Fruit fly (Drosophila melanogaster) whole organism, embryonic: ENCODE data around the gene cno.

Experiments
- Ada2b ChIP-seq: fragments of 200-800 bp; sonication (Bioruptor generic); IDR thresholded peaks from 2 replicates; pipeline ENCODE4 v1.3.6; 2022; ENCODE audit warnings: missing biosample characterization, missing genetic modification characterization
- Atf-2 ChIP-seq: fragments of 200-800 bp; sonication (Bioruptor generic); optimal IDR thresholded peaks from 2 replicates; lab custom pipeline; 2016; ENCODE audit warnings: missing biosample characterization, missing genetic modification characterization
- Atf6 ChIP-seq: fragments of 200-800 bp; sonication (Bioruptor generic); IDR thresholded peaks from 2 replicates; pipeline ENCODE4 v1.3.6; 2022; ENCODE audit warnings: missing biosample characterization, missing genetic modification characterization
- CG10147 ChIP-seq: fragments of 200-800 bp; sonication (Bioruptor generic); optimal IDR thresholded peaks from 2 replicates; lab custom pipeline; 2019; ENCODE audit warnings: missing biosample characterization, mild to moderate bottlenecking, missing genetic modification characterization, moderate library complexity
- CG11093 ChIP-seq: fragments of 200-800 bp; sonication (Bioruptor generic); IDR thresholded peaks from 3 replicates; pipeline ENCODE4 v1.3.6; 2022; ENCODE audit warnings: missing biosample characterization, missing genetic modification characterization
- CG12219 ChIP-seq: fragments of 200-800 bp; sonication (Bioruptor generic); optimal IDR thresholded peaks from 3 replicates; lab custom pipeline; 2018; ENCODE audit warnings: missing biosample characterization, mild to moderate bottlenecking, missing genetic modification characterization
- CG12942 ChIP-seq: fragments of 200-800 bp; sonication (Bioruptor generic); optimal IDR thresholded peaks from 3 replicates; lab custom pipeline; 2016; ENCODE audit warnings: missing biosample characterization, missing genetic modification characterization
- CG13123 ChIP-seq: fragments of 200-800 bp; sonication (Bioruptor generic); optimal IDR thresholded peaks from 2 replicates; lab custom pipeline; 2016; ENCODE audit warnings: missing biosample characterization, missing genetic modification characterization
- CG14050 ChIP-seq: fragments of 200-800 bp; sonication (Bioruptor generic); IDR thresholded peaks from 3 replicates; pipeline ENCODE4 v1.3.6; 2022; ENCODE audit warnings: missing biosample characterization, missing genetic modification characterization
- CG14667 ChIP-seq: fragments of 200-800 bp; sonication (Bioruptor generic); IDR thresholded peaks from 2 replicates; pipeline ENCODE4 v1.3.6; 2022; ENCODE audit warnings: missing biosample characterization, missing genetic modification characterization
- CG14860 ChIP-seq: fragments of 200-800 bp; sonication (Bioruptor generic); IDR thresholded peaks from 3 replicates; pipeline ENCODE4 v1.3.6; 2022; ENCODE audit warnings: missing biosample characterization, missing genetic modification characterization; ENCODE audit not compliant: partially characterized antibody
- CG1602 ChIP-seq: fragments of 200-800 bp; sonication (Bioruptor generic); optimal IDR thresholded peaks from 3 replicates; lab custom pipeline; 2016; ENCODE audit warnings: missing biosample characterization, missing genetic modification characterization
- CG2120 ChIP-seq: fragments of 200-800 bp; sonication (Bioruptor generic); optimal IDR thresholded peaks from 3 replicates; lab custom pipeline; 2016; ENCODE audit warnings: missing biosample characterization, missing genetic modification characterization
- CG2199 ChIP-seq: fragments of 200-800 bp; sonication (Bioruptor generic); IDR thresholded peaks from 3 replicates; pipeline ENCODE4 v1.3.6; 2022; ENCODE audit warnings: missing biosample characterization, missing genetic modification characterization
- CG33557 ChIP-seq: fragments of 200-800 bp; sonication (Bioruptor generic); optimal IDR thresholded peaks from 2 replicates; lab custom pipeline; 2019; ENCODE audit warnings: missing biosample characterization, mild to moderate bottlenecking, missing genetic modification characterization, moderate library complexity
- CG4424 ChIP-seq: fragments of 200-800 bp; sonication (Bioruptor generic); optimal IDR thresholded peaks from 3 replicates; lab custom pipeline; 2016; ENCODE audit warnings: missing biosample characterization, missing genetic modification characterization
- CG6765 ChIP-seq: fragments of 200-800 bp; sonication (Bioruptor generic); optimal IDR thresholded peaks from 3 replicates; lab custom pipeline; 2017; ENCODE audit warnings: missing biosample characterization, mild to moderate bottlenecking, missing genetic modification characterization
- CG7271 ChIP-seq: fragments of 200-800 bp; sonication (Bioruptor generic); optimal IDR thresholded peaks from 2 replicates; lab custom pipeline; 2018; ENCODE audit warnings: missing biosample characterization, mild to moderate bottlenecking, missing genetic modification characterization, moderate library complexity
- CG7372 ChIP-seq: fragments of 200-800 bp; sonication (Bioruptor generic); IDR thresholded peaks from 2 replicates; pipeline ENCODE4 v1.3.6; 2022; ENCODE audit warnings: missing biosample characterization, missing genetic modification characterization
- CG7786 ChIP-seq: fragments of 200-800 bp; sonication (Bioruptor generic); optimal IDR thresholded peaks from 2 replicates; lab custom pipeline; 2016; ENCODE audit warnings: missing biosample characterization, missing genetic modification characterization
- CG9817 ChIP-seq: fragments of 200-800 bp; sonication (Bioruptor generic); optimal IDR thresholded peaks from 2 replicates; lab custom pipeline; 2018; ENCODE audit warnings: missing biosample characterization, mild to moderate bottlenecking, missing genetic modification characterization, moderate library complexity
- CkIIα-i1 ChIP-seq: fragments of 200-800 bp; sonication (Bioruptor generic); IDR thresholded peaks from 2 replicates; pipeline ENCODE4 v1.3.6; 2022; ENCODE audit warnings: missing biosample characterization, missing genetic modification characterization
- Deaf1 ChIP-seq: fragments of 200-800 bp; optimal IDR thresholded peaks from 3 replicates; lab custom pipeline; 2019; ENCODE audit warnings: missing biosample characterization, mild to moderate bottlenecking, missing genetic modification characterization, moderate library complexity
- Hmx ChIP-seq: fragments of 200-800 bp; sonication (Bioruptor generic); optimal IDR thresholded peaks from 2 replicates; lab custom pipeline; 2016; ENCODE audit warnings: missing biosample characterization, missing genetic modification characterization
- Neu2 ChIP-seq: fragments of 200-800 bp; sonication (Bioruptor generic); optimal IDR thresholded peaks from 3 replicates; lab custom pipeline; 2016; ENCODE audit warnings: missing biosample characterization, missing genetic modification characterization, borderline replicate concordance
- Sry-δ ChIP-seq: fragments of 200-800 bp; sonication (Bioruptor generic); optimal IDR thresholded peaks from 2 replicates; lab custom pipeline; 2016; ENCODE audit warnings: missing biosample characterization, missing genetic modification characterization
- Xbp1 ChIP-seq: fragments of 200-800 bp; sonication (Bioruptor generic); optimal IDR thresholded peaks from 3 replicates; lab custom pipeline; 2016; ENCODE audit warnings: missing biosample characterization, mild to moderate bottlenecking, missing genetic modification characterization
- abd-A ChIP-seq: fragments of 200-800 bp; sonication (Bioruptor generic); optimal IDR thresholded peaks from 3 replicates; lab custom pipeline; 2019; ENCODE audit warnings: missing biosample characterization, mild to moderate bottlenecking, missing genetic modification characterization, moderate library complexity
- danr ChIP-seq: fragments of 200-800 bp; sonication (Bioruptor generic); IDR thresholded peaks from 2 replicates; pipeline ENCODE4 v1.3.6; 2022; ENCODE audit warnings: missing biosample characterization, missing genetic modification characterization
- dm ChIP-seq: fragments of 200-800 bp; sonication (Bioruptor generic); optimal IDR thresholded peaks from 3 replicates; lab custom pipeline; 2016; ENCODE audit warnings: missing biosample characterization, missing genetic modification characterization
- dpn ChIP-seq, 2 experiments: fragments of 200-800 bp; sonication (Bioruptor generic); optimal IDR thresholded peaks; 3 replicates each; lab custom pipeline; 2016; ENCODE audit warnings: missing biosample characterization in 2 of 2, missing genetic modification characterization in 2 of 2
- dysf ChIP-seq: fragments of 200-800 bp; sonication (Bioruptor generic); IDR thresholded peaks from 3 replicates; pipeline ENCODE4 v1.3.6; 2022; ENCODE audit warnings: missing biosample characterization, missing genetic modification characterization
- esg ChIP-seq: fragments of 200-800 bp; sonication (Bioruptor generic); conservative IDR thresholded peaks from 2 replicates; pipeline ENCODE4 v1.3.6; 2022; ENCODE audit warnings: missing biosample characterization, missing genetic modification characterization
- exex ChIP-seq: fragments of 200-800 bp; sonication (Bioruptor generic); optimal IDR thresholded peaks from 4 replicates; lab custom pipeline; 2018; ENCODE audit warnings: missing biosample characterization, mild to moderate bottlenecking, missing genetic modification characterization, moderate library complexity
- fd96Cb ChIP-seq: fragments of 200-800 bp; sonication (Bioruptor generic); optimal IDR thresholded peaks from 2 replicates; lab custom pipeline; 2018; ENCODE audit warnings: missing biosample characterization, mild to moderate bottlenecking, missing genetic modification characterization, moderate library complexity
- fu2 ChIP-seq: fragments of 200-800 bp; sonication (Bioruptor generic); optimal IDR thresholded peaks from 2 replicates; lab custom pipeline; 2016; ENCODE audit warnings: missing biosample characterization, missing genetic modification characterization
- gem ChIP-seq: fragments of 200-800 bp; sonication (Bioruptor generic); optimal IDR thresholded peaks from 2 replicates; lab custom pipeline; 2019; ENCODE audit warnings: missing biosample characterization, mild to moderate bottlenecking, missing genetic modification characterization, moderate library complexity
- grau ChIP-seq: fragments of 200-800 bp; optimal IDR thresholded peaks from 3 replicates; lab custom pipeline; 2019; ENCODE audit warnings: missing biosample characterization, mild to moderate bottlenecking, missing genetic modification characterization, moderate library complexity
- ham ChIP-seq: fragments of 200-800 bp; sonication (Bioruptor generic); IDR thresholded peaks from 2 replicates; pipeline ENCODE4 v1.3.6; 2022; ENCODE audit warnings: missing biosample characterization, missing genetic modification characterization
- hkb ChIP-seq, 2 experiments: fragments of 200-800 bp in 1 of 2; fragments of >200 bp in 1 of 2; sonication (Bioruptor generic) in 1 of 2; IDR thresholded peaks in 1 of 2; optimal IDR thresholded peaks in 1 of 2; 2 replicates each; pipeline versions ENCODE4 v1.3.6 to Lab custom; 2017 to 2022; ENCODE audit warnings: missing biosample characterization in 1 of 2, missing genetic modification characterization in 1 of 2
- klu ChIP-seq: fragments of 200-800 bp; sonication (Bioruptor generic); IDR thresholded peaks from 2 replicates; pipeline ENCODE4 v1.3.6; 2022; ENCODE audit warnings: missing biosample characterization, missing genetic modification characterization
- lab ChIP-seq: fragments of 200-800 bp; sonication (Bioruptor generic); optimal IDR thresholded peaks from 3 replicates; lab custom pipeline; 2017; ENCODE audit warnings: missing biosample characterization, missing genetic modification characterization, mild to moderate bottlenecking, moderate library complexity, missing genetic modification reagents
- lilli ChIP-seq: fragments of 200-800 bp; sonication (Bioruptor generic); optimal IDR thresholded peaks from 3 replicates; lab custom pipeline; 2016; ENCODE audit warnings: missing biosample characterization, missing genetic modification characterization
- lov ChIP-seq, 2 experiments: fragments of 200-800 bp in 1 of 2; fragments of >200 bp in 1 of 2; sonication (Bioruptor generic) in 1 of 2; IDR thresholded peaks in 1 of 2; optimal IDR thresholded peaks in 1 of 2; 2 replicates in 1 of 2; 3 replicates in 1 of 2; pipeline versions ENCODE4 v1.3.6 to Lab custom; 2017 to 2022; ENCODE audit warnings: missing biosample characterization in 1 of 2, missing genetic modification characterization in 1 of 2
- luna ChIP-seq: fragments of 200-800 bp; sonication (Bioruptor generic); optimal IDR thresholded peaks from 2 replicates; lab custom pipeline; 2016; ENCODE audit warnings: missing biosample characterization, missing genetic modification characterization
- so ChIP-seq: fragments of 200-800 bp; sonication (Bioruptor generic); IDR thresholded peaks from 3 replicates; pipeline ENCODE4 v1.3.6; 2022; ENCODE audit warnings: missing biosample characterization, missing genetic modification characterization
- tap ChIP-seq: fragments of 200-800 bp; optimal IDR thresholded peaks from 3 replicates; lab custom pipeline; 2019; ENCODE audit warnings: missing biosample characterization, mild to moderate bottlenecking, missing genetic modification characterization, moderate library complexity
- z ChIP-seq: fragments of 200-800 bp; sonication (Bioruptor generic); IDR thresholded peaks from 3 replicates; pipeline ENCODE4 v1.3.6; 2022; ENCODE audit warnings: missing biosample characterization, missing genetic modification characterization

The cno gene

dm6 chr3R:5211901-5212758, 5.1 kb downstream of the cno start (continued):
- TF ChIP-seq Atf-2 (peak; percentile 85), Deaf1 (tag; lab: Kevin White, UChicago) (no peak), CG9817 (tag; lab: Kevin White, UChicago) (no peak), CG2120 (GFP tag; lab: Kevin White, UChicago) (no peak), CG14667 (GFP tag; lab: Robert Waterston, UW) (peak; percentile 32; the same call in 1 of the 2 replicates), fd96Cb (tag; lab: Kevin White, UChicago) (peak; percentile 81), grau (tag; lab: Kevin White, UChicago) (peak; percentile 76), esg (GFP tag; lab: Robert Waterston, UW) (0 out of 2 replicates have a peak, but pooled peaks have one; percentile 21), danr (GFP tag; lab: Robert Waterston, UW) (no peak), z (GFP tag; lab: Robert Waterston, UW) (peak; percentile 41; the same call in 1 of the 3 replicates), Sry-δ (GFP tag; lab: Kevin White, UChicago) (peak; percentile 38), dpn (GFP tag; optimal IDR thresholded peaks at IDR 0.05; lab: Kevin White, UChicago) (peak; percentile 59 to 64), fu2 (GFP tag; lab: Kevin White, UChicago) (no peak), CG2199 (GFP tag; lab: Robert Waterston, UW) (peak; percentile 58; the same call in 1 of the 3 replicates), lilli (GFP tag; lab: Kevin White, UChicago) (peak; percentile 66), CG1602 (peak; percentile 86), lov (optimal IDR thresholded peaks at IDR 0.05; lab: Kevin White, UChicago) (peak; percentile 18), lov (GFP tag; IDR thresholded peaks at IDR 0.05; lab: Robert Waterston, UW) (peak; percentile 82; the same call in 2 of the 3 replicates), Hmx (GFP tag; lab: Kevin White, UChicago) (no peak), CG14860 (GFP tag; lab: Robert Waterston, UW) (no peak), CG12219 (peak; percentile 68), CG33557 (GFP tag; lab: Kevin White, UChicago) (peak; percentile 95), CG7271 (tag; lab: Kevin White, UChicago) (peak; percentile 90), tap (tag; lab: Kevin White, UChicago) (peak; percentile 48), CG10147 (no peak), luna (no peak), exex (tag; lab: Kevin White, UChicago) (no peak), ham (GFP tag; lab: Robert Waterston, UW) (no peak), CG11093 (GFP tag; lab: Robert Waterston, UW) (peak; percentile 41; the same call in 1 of the 3 replicates), CG12942 (GFP tag; lab: Kevin White, UChicago) (peak; percentile 60), CG13123 (GFP tag; lab: Kevin White, UChicago) (peak; percentile 54), klu (GFP tag; lab: Robert Waterston, UW) (no peak), abd-A (tag; lab: Kevin White, UChicago) (no peak), Neu2 (GFP tag; lab: Kevin White, UChicago) (peak; percentile 90), CG4424 (peak; percentile 85), so (0 out of 3 replicates have a peak, but pooled peaks have one; percentile 45), CG14050 (GFP tag; lab: Robert Waterston, UW) (peak; percentile 24; the same call in 1 of the 3 replicates), CG6765 (GFP tag; lab: Kevin White, UChicago) (no peak), Atf6 (GFP tag; lab: Robert Waterston, UW) (no peak), CG7372 (GFP tag; lab: Robert Waterston, UW) (no peak), lab (GFP tag; lab: Kevin White, UChicago) (peak; percentile 10), dysf (GFP tag; lab: Robert Waterston, UW) (peak; percentile 41; the same call in 1 of the 3 replicates), CkIIα-i1 (no peak), Ada2b (GFP tag; lab: Robert Waterston, UW) (no peak), CG7786 (peak; percentile 69), Xbp1 (peak; percentile 74), dm (GFP tag; lab: Kevin White, UChicago) (peak; percentile 53), gem (tag; lab: Kevin White, UChicago) (peak; percentile 90), hkb (optimal IDR thresholded peaks at IDR 0.05; lab: Kevin White, UChicago) (no peak), hkb (GFP tag; IDR thresholded peaks at IDR 0.05; lab: Robert Waterston, UW) (peak; percentile 40; the same call in 1 of the 2 replicates)
